Worm (Caenorhabditis elegans): ENCODE measurements around the gene Y54G2A.57.

Y54G2A.57 gene

ce11 chrIV:2928409-2928808 lies 41.3 kb upstream of the Y54G2A.57 start, which contains the start of gene manf-1:
Gene manf-1 (minus strand): TSS chrIV:2928421.
- TF ChIP-seq ekl-4 (GFP tag; IDR thresholded peaks at IDR 0.05) (no peak), B0336.3 (GFP tag; IDR thresholded peaks at IDR 0.05) (0 out of 2 replicates have a peak, but pooled peaks have one; percentile 47), ztf-18 (tag; optimal IDR thresholded peaks at IDR 0.05) (peak; percentile 94), cebp-1 (GFP tag; IDR thresholded peaks at IDR 0.05) (no peak), cebp-1 (tag; optimal IDR thresholded peaks at IDR 0.05) (peak; percentile 67), ccch-3 (GFP tag; optimal IDR thresholded peaks at IDR 0.05) (no peak), attf-3 (GFP tag; conservative IDR thresholded peaks at IDR 0.05) (peak; percentile 43), dpff-1 (tag; optimal IDR thresholded peaks at IDR 0.05) (no peak), F33H1.4 (GFP tag; IDR thresholded peaks at IDR 0.05) (peak; percentile 61), lin-54 (GFP tag; optimal IDR thresholded peaks at IDR 0.05) (peak; percentile 60), ceh-79 (tag; optimal IDR thresholded peaks at IDR 0.05) (no peak), F57A8.1 (GFP tag; optimal IDR thresholded peaks at IDR 0.05) (no peak), C17E4.6 (GFP tag; IDR thresholded peaks at IDR 0.05) (0 out of 2 replicates have a peak, but pooled peaks have one; percentile 29), B0019.2 (GFP tag; conservative IDR thresholded peaks at IDR 0.05) (no peak), chd-7 (tag; optimal IDR thresholded peaks at IDR 0.05) (no peak), ceh-100 (GFP tag; IDR thresholded peaks at IDR 0.05) (peak; percentile 49; the same call in 1 of the 2 replicates), mes-4 (tag; optimal IDR thresholded peaks at IDR 0.05) (no peak), madf-8 (GFP tag; conservative IDR thresholded peaks at IDR 0.05) (0 out of 2 replicates have a peak, but pooled peaks have one; percentile 12), K12H6.12 (tag; optimal IDR thresholded peaks at IDR 0.05) (peak; percentile 26), mcd-1 (GFP tag; IDR thresholded peaks at IDR 0.05) (peak; percentile 86), rcor-1 (GFP tag; IDR thresholded peaks at IDR 0.05) (0 out of 2 replicates have a peak, but pooled peaks have one; percentile 36), him-1 (tag; optimal IDR thresholded peaks at IDR 0.05) (no peak), Y53G8AR.9 (GFP tag; conservative IDR thresholded peaks at IDR 0.05) (peak; percentile 70; the same call in 1 of the 2 replicates), hmg-1.2 (GFP tag; IDR thresholded peaks at IDR 0.05) (peak; percentile 45; the same call in 1 of the 2 replicates), gei-17 (GFP tag; optimal IDR thresholded peaks at IDR 0.05) (no peak), F55B11.4 (tag; optimal IDR thresholded peaks at IDR 0.05; ENCODE audit: borderline replicate concordance, insufficient read depth) (no peak), T07F8.4 (tag; optimal IDR thresholded peaks at IDR 0.05) (no peak), bed-2 (GFP tag; IDR thresholded peaks at IDR 0.05) (no peak), snpc-4 (GFP tag; optimal IDR thresholded peaks at IDR 0.05) (no peak), snpc-4 (tag; optimal IDR thresholded peaks at IDR 0.05) (peak in 1 of 4 experiments; percentile 72), ceh-58 (GFP tag; IDR thresholded peaks at IDR 0.05) (no peak), ama-1 (optimal IDR thresholded peaks at IDR 0.05) (peak; percentile 26), ama-1 (GFP tag; optimal IDR thresholded peaks at IDR 0.05) (no peak), ceh-27 (GFP tag; optimal IDR thresholded peaks at IDR 0.05) (no peak), lsl-1 (GFP tag; optimal IDR thresholded peaks at IDR 0.05) (peak; percentile 51), sdz-38 (tag; optimal IDR thresholded peaks at IDR 0.05) (no peak), K11D2.4 (GFP tag; IDR thresholded peaks at IDR 0.05) (peak; percentile 77), egrh-3 (GFP tag; IDR thresholded peaks at IDR 0.05) (no peak), atf-7 (tag; optimal IDR thresholded peaks at IDR 0.05) (no peak), lin-35 (GFP tag; optimal IDR thresholded peaks at IDR 0.05) (peak in 1 of 3 experiments; percentile 71), lsy-27 (tag; optimal IDR thresholded peaks at IDR 0.05; ENCODE audit: borderline replicate concordance, insufficient read depth) (no peak), sea-2 (GFP tag; IDR thresholded peaks at IDR 0.05) (no peak), ets-4 (GFP tag; optimal IDR thresholded peaks at IDR 0.05) (no peak), tbp1 (GFP tag; optimal IDR thresholded peaks at IDR 0.05) (peak; percentile 32), F39B2.1 (GFP tag; IDR thresholded peaks at IDR 0.05) (no peak), F23B12.7 (tag; optimal IDR thresholded peaks at IDR 0.05; ENCODE audit: insufficient read depth) (peak; percentile 2), xnd-1 (tag; optimal IDR thresholded peaks at IDR 0.05) (no peak), Y56A3A.18 (GFP tag; IDR thresholded peaks at IDR 0.05) (no peak), cebp-2 (GFP tag; IDR thresholded peaks at IDR 0.05) (no peak)

Measured in whole organism, young adult.